Fruit fly (Drosophila melanogaster): ENCODE results near the gene PVRAP.

The PVRAP gene

dm6 chr3L:5987637-5988036, 9.4 kb upstream of the PVRAP start (continued):
- no peak for TF ChIP-seq Stat92E (GFP tag; optimal IDR thresholded peaks at IDR 0.05)
- no peak for TF ChIP-seq MESR4 (GFP tag; optimal IDR thresholded peaks at IDR 0.05)
- TF ChIP-seq ara (GFP tag; IDR thresholded peaks at IDR 0.05), result peak; percentile 81
- peak; percentile 85 for TF ChIP-seq dmrt11E (tag; optimal IDR thresholded peaks at IDR 0.05)
- TF ChIP-seq az2 (GFP tag; optimal IDR thresholded peaks at IDR 0.05), result peak; percentile 58
- TF ChIP-seq Dip3 (GFP tag; optimal IDR thresholded peaks at IDR 0.05), result no peak
- no peak for TF ChIP-seq CG9437 (GFP tag; optimal IDR thresholded peaks at IDR 0.05)
- no peak for TF ChIP-seq Deaf1 (tag; optimal IDR thresholded peaks at IDR 0.05)
- TF ChIP-seq CG3847 (GFP tag; IDR thresholded peaks at IDR 0.05), result no peak
- peak; percentile 20 for TF ChIP-seq CG12155 (GFP tag; optimal IDR thresholded peaks at IDR 0.05)
- TF ChIP-seq kay (GFP tag; optimal IDR thresholded peaks at IDR 0.05), result no peak
- no peak for TF ChIP-seq CG2120 (GFP tag; optimal IDR thresholded peaks at IDR 0.05)
- TF ChIP-seq Xbp1 (GFP tag; optimal IDR thresholded peaks at IDR 0.05), result peak; percentile 29
- no peak for TF ChIP-seq CG3281 (GFP tag; optimal IDR thresholded peaks at IDR 0.05)
- TF ChIP-seq zen2 (GFP tag; IDR thresholded peaks at IDR 0.05; ENCODE audit: partially characterized antibody), result no peak
- TF ChIP-seq psq (GFP tag; optimal IDR thresholded peaks at IDR 0.05), result no peak
- no peak; the same call in 1 of the 2 replicates for TF ChIP-seq CG32772 (GFP tag; IDR thresholded peaks at IDR 0.05)
- TF ChIP-seq Antp (GFP tag; optimal IDR thresholded peaks at IDR 0.05), result peak; percentile 2
- peak; percentile 56 for TF ChIP-seq CG7839 (tag; optimal IDR thresholded peaks at IDR 0.05)
- peak; percentile 45 for TF ChIP-seq tin (GFP tag; optimal IDR thresholded peaks at IDR 0.05)
- TF ChIP-seq ERR (GFP tag; optimal IDR thresholded peaks at IDR 0.05), result no peak
- TF ChIP-seq CG18476 (GFP tag; optimal IDR thresholded peaks at IDR 0.05), result peak; percentile 9
- no peak for TF ChIP-seq Bdp1 (GFP tag; optimal IDR thresholded peaks at IDR 0.05)
- TF ChIP-seq Drgx (GFP tag; IDR thresholded peaks at IDR 0.05), result no peak
- TF ChIP-seq CG13123 (GFP tag; optimal IDR thresholded peaks at IDR 0.05), result no peak
- TF ChIP-seq gem (tag; optimal IDR thresholded peaks at IDR 0.05), result peak; percentile 71
- TF ChIP-seq jing (GFP tag; optimal IDR thresholded peaks at IDR 0.05), result peak; percentile 51
- TF ChIP-seq CG13296 (GFP tag; optimal IDR thresholded peaks at IDR 0.05), result no peak
- peak; percentile 60 for TF ChIP-seq CG1603 (tag; optimal IDR thresholded peaks at IDR 0.05)
- TF ChIP-seq CG33557 (GFP tag; optimal IDR thresholded peaks at IDR 0.05), result peak; percentile 68
- TF ChIP-seq Blimp-1 (GFP tag; optimal IDR thresholded peaks at IDR 0.05), result peak; percentile 65
- no peak for TF ChIP-seq prd (optimal IDR thresholded peaks at IDR 0.05)
- peak; percentile 75; the same call in 2 of the 3 replicates for TF ChIP-seq prd (GFP tag; IDR thresholded peaks at IDR 0.05)
- peak; percentile 60 for TF ChIP-seq CG8924 (tag; optimal IDR thresholded peaks at IDR 0.05)
- peak; percentile 29 for TF ChIP-seq Hr3 (GFP tag; optimal IDR thresholded peaks at IDR 0.05)
- TF ChIP-seq Side (GFP tag; optimal IDR thresholded peaks at IDR 0.05), result no peak
- TF ChIP-seq ac (GFP tag; optimal IDR thresholded peaks at IDR 0.05), result peak; percentile 40
- no peak for TF ChIP-seq cad (GFP tag; optimal IDR thresholded peaks at IDR 0.05)
- TF ChIP-seq CG14710 (tag; optimal IDR thresholded peaks at IDR 0.05), result peak; percentile 74
- TF ChIP-seq CG33213 (GFP tag; optimal IDR thresholded peaks at IDR 0.05), result no peak
- TF ChIP-seq eyg (GFP tag; optimal IDR thresholded peaks at IDR 0.05), result no peak
- TF ChIP-seq CG31388 (GFP tag; optimal IDR thresholded peaks at IDR 0.05), result no peak
- no peak for TF ChIP-seq vnd (GFP tag; IDR thresholded peaks at IDR 0.05; ENCODE audit: partially characterized antibody)
- TF ChIP-seq twi (tag; optimal IDR thresholded peaks at IDR 0.05), result peak; percentile 21
- TF ChIP-seq grau (tag; optimal IDR thresholded peaks at IDR 0.05), result peak; percentile 51
- peak; percentile 57 for TF ChIP-seq fd96Cb (tag; optimal IDR thresholded peaks at IDR 0.05)
- peak; percentile 14 for TF ChIP-seq CG5245 (GFP tag; optimal IDR thresholded peaks at IDR 0.05)
- no peak for TF ChIP-seq hkb (optimal IDR thresholded peaks at IDR 0.05)
- peak; percentile 31; the same call in 1 of the 2 replicates for TF ChIP-seq hkb (GFP tag; IDR thresholded peaks at IDR 0.05)
- no peak for TF ChIP-seq CG6765 (GFP tag; optimal IDR thresholded peaks at IDR 0.05)
- TF ChIP-seq CG12299 (tag; optimal IDR thresholded peaks at IDR 0.05), result no peak
- TF ChIP-seq CG2678 (tag; optimal IDR thresholded peaks at IDR 0.05), result peak; percentile 60

All from whole organism, embryonic.